Fruit fly (Drosophila melanogaster): ENCODE data around the gene CG4669.

DNA sequence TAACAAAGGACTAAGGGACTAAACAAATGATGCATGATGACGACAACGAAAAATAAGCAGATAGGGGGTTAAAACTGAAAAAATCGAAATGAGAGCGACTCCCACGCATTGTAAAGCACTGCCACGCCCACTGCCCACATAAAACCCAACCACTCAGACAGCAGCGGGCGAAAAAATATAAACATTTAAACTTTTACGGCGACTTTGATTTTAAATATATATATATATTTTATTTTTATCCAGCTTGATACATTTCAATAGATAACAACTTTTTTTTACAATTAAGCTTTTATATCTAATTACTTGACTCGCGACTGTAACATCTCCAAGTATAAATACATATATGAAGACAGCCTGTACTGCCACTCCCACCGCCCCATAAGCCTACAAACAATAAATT is 44.6 kb downstream of the CG4669 start:
- TF ChIP-seq psq (optimal IDR thresholded peaks at IDR 0.05) (no peak), Sin3A (optimal IDR thresholded peaks at IDR 0.05) (no peak), h (optimal IDR thresholded peaks at IDR 0.05) (no peak), insv (optimal IDR thresholded peaks at IDR 0.05) (no peak), ttk (optimal IDR thresholded peaks at IDR 0.05) (no peak)
